Worm (Caenorhabditis elegans) whole organism, L1 larva: ENCODE results near the gene decr-1.2.

ENCODE experiments used
- C04F5.9 ChIP-seq: sonication (generic microtip); optimal IDR thresholded peaks from 2 replicates; lab custom pipeline; 2016; ENCODE audit warnings: missing genetic modification characterization, missing compliant biosample characterization
- C34B4.2 ChIP-seq: sonication (generic microtip); optimal IDR thresholded peaks from 2 replicates; lab custom pipeline; 2017; ENCODE audit warnings: mild to moderate bottlenecking, missing genetic modification characterization, missing compliant biosample characterization
- Y116A8C.19 ChIP-seq: sonication (generic microtip); optimal IDR thresholded peaks from 2 replicates; lab custom pipeline; 2016; ENCODE audit warnings: missing compliant biosample characterization, missing genetic modification characterization, borderline replicate concordance
- alr-1 ChIP-seq: fragments of 200-800 bp; sonication (Bioruptor generic); optimal IDR thresholded peaks from 2 replicates; lab custom pipeline; 2018; ENCODE audit warnings: borderline replicate concordance, mild to moderate bottlenecking, missing genetic modification characterization, missing compliant biosample characterization
- aly-2 ChIP-seq: fragments of 150-350 bp; optimal IDR thresholded peaks from 2 replicates; lab custom pipeline; 2014; ENCODE audit warnings: missing biosample characterization, missing genetic modification characterization
- blmp-1 ChIP-seq: fragments of 150-350 bp; optimal IDR thresholded peaks from 2 replicates; lab custom pipeline; 2014; ENCODE audit warnings: missing biosample characterization, missing genetic modification characterization
- ceh-63 ChIP-seq: fragments of 200-800 bp; sonication (Bioruptor generic); optimal IDR thresholded peaks from 2 replicates; lab custom pipeline; 2018; ENCODE audit warnings: mild to moderate bottlenecking, missing genetic modification characterization, missing compliant biosample characterization
- ceh-8 ChIP-seq: fragments of 200-800 bp; sonication (Bioruptor generic); optimal IDR thresholded peaks from 2 replicates; lab custom pipeline; 2018; ENCODE audit warnings: mild to moderate bottlenecking, missing genetic modification characterization, moderate library complexity, missing compliant biosample characterization
- ceh-82 ChIP-seq, 3 experiments: fragments of 150-350 bp in 1 of 3; sonication (generic microtip) in 2 of 3; optimal IDR thresholded peaks; 2 replicates each; lab custom pipeline; 2014 to 2017; ENCODE audit warnings: missing biosample characterization in 3 of 3, missing genetic modification characterization in 3 of 3
- ceh-88 ChIP-seq: fragments of 200-800 bp; sonication (Bioruptor generic); IDR thresholded peaks from 2 replicates; pipeline ENCODE4 v1.3.6; 2022; ENCODE audit warnings: missing genetic modification characterization, missing compliant biosample characterization
- ces-1 ChIP-seq: fragments of 150-350 bp; optimal IDR thresholded peaks from 2 replicates; lab custom pipeline; 2014; ENCODE audit warnings: missing biosample characterization, missing genetic modification reagents, missing genetic modification characterization
- dsc-1 ChIP-seq: sonication (generic microtip); optimal IDR thresholded peaks from 2 replicates; lab custom pipeline; 2016; ENCODE audit warnings: mild to moderate bottlenecking, missing genetic modification characterization, missing compliant biosample characterization
- efl-3 ChIP-seq: fragments of 200-800 bp; sonication (Bioruptor generic); optimal IDR thresholded peaks from 2 replicates; lab custom pipeline; 2018; ENCODE audit warnings: mild to moderate bottlenecking, missing genetic modification characterization, missing compliant biosample characterization
- egl-27 ChIP-seq, 2 experiments: fragments of 150-350 bp in 1 of 2; sonication (generic microtip); optimal IDR thresholded peaks; 3 replicates each; lab custom pipeline; 2017 to 2018; ENCODE audit warnings: missing biosample characterization in 2 of 2, missing genetic modification characterization in 2 of 2, missing genetic modification reagents in 2 of 2
- ets-5 ChIP-seq: fragments of 200-800 bp; sonication (Bioruptor generic); IDR thresholded peaks from 2 replicates; pipeline ENCODE4 v1.3.6; 2022; ENCODE audit warnings: missing genetic modification characterization, missing compliant biosample characterization
- fkh-8 ChIP-seq: sonication (generic microtip); optimal IDR thresholded peaks from 2 replicates; lab custom pipeline; 2016; ENCODE audit warnings: mild to moderate bottlenecking, missing genetic modification characterization, missing compliant biosample characterization
- fos-1 ChIP-seq: fragments of 150-350 bp; optimal IDR thresholded peaks from 2 replicates; lab custom pipeline; 2014; ENCODE audit warnings: missing biosample characterization, missing genetic modification characterization
- grh-1 ChIP-seq: fragments of 200-800 bp; sonication (Bioruptor generic); IDR thresholded peaks from 2 replicates; pipeline ENCODE4 v1.3.6; 2022; ENCODE audit warnings: missing genetic modification reagents, missing genetic modification characterization, missing compliant biosample characterization
- hpl-2 ChIP-seq: fragments of 150-350 bp; optimal IDR thresholded peaks from 2 replicates; lab custom pipeline; 2014; ENCODE audit warnings: missing biosample characterization, missing genetic modification reagents, missing genetic modification characterization
- lin-14 ChIP-seq: fragments of 200-800 bp; sonication (Bioruptor generic); optimal IDR thresholded peaks from 2 replicates; lab custom pipeline; 2018; ENCODE audit warnings: mild to moderate bottlenecking, missing genetic modification characterization, moderate library complexity, missing compliant biosample characterization
- lin-39 ChIP-seq: fragments of 150-350 bp; optimal IDR thresholded peaks from 2 replicates; lab custom pipeline; 2014; ENCODE audit warnings: missing biosample characterization, missing genetic modification reagents, missing genetic modification characterization
- lir-3 ChIP-seq: sonication (generic microtip); optimal IDR thresholded peaks from 2 replicates; lab custom pipeline; 2016; ENCODE audit warnings: mild to moderate bottlenecking, missing genetic modification characterization, moderate library complexity, missing compliant biosample characterization; ENCODE audit not compliant: poor library complexity
- mab-9 ChIP-seq: fragments of 200-800 bp; sonication (Bioruptor generic); IDR thresholded peaks from 2 replicates; pipeline ENCODE4 v1.3.6; 2022; ENCODE audit warnings: missing genetic modification reagents, missing genetic modification characterization, missing compliant biosample characterization
- mef-2 ChIP-seq: fragments of 150-350 bp; optimal IDR thresholded peaks from 2 replicates; lab custom pipeline; 2014; ENCODE audit warnings: missing biosample characterization, missing genetic modification characterization
- nhr-28 ChIP-seq: fragments of 150-350 bp; optimal IDR thresholded peaks from 2 replicates; lab custom pipeline; 2014; ENCODE audit warnings: missing biosample characterization, missing genetic modification characterization
- nhr-71 ChIP-seq: sonication (generic microtip); optimal IDR thresholded peaks from 2 replicates; lab custom pipeline; 2016; ENCODE audit warnings: mild to moderate bottlenecking, missing genetic modification characterization, moderate library complexity, missing compliant biosample characterization
- nhr-76 ChIP-seq: sonication (generic microtip); optimal IDR thresholded peaks from 2 replicates; lab custom pipeline; 2017; ENCODE audit warnings: missing biosample characterization, missing genetic modification characterization
- nhr-77 ChIP-seq: fragments of 150-350 bp; optimal IDR thresholded peaks from 2 replicates; lab custom pipeline; 2014; ENCODE audit warnings: missing biosample characterization, missing genetic modification characterization
- nhr-85 ChIP-seq: sonication (generic microtip); peaks from one replicate; lab custom pipeline; 2016; ENCODE audit warnings: missing genetic modification characterization, inconsistent platforms, missing compliant biosample characterization
- nhr-90 ChIP-seq: sonication (generic microtip); optimal IDR thresholded peaks from 2 replicates; lab custom pipeline; 2016; ENCODE audit warnings: mild to moderate bottlenecking, missing genetic modification characterization, missing compliant biosample characterization; ENCODE audit not compliant: poor library complexity
- pag-3 ChIP-seq: sonication (generic microtip); optimal IDR thresholded peaks from 2 replicates; lab custom pipeline; 2017; ENCODE audit warnings: missing genetic modification characterization, mild to moderate bottlenecking, missing compliant biosample characterization, antibody characterized with exemption, borderline replicate concordance; ENCODE audit not compliant: insufficient read depth
- pqm-1 ChIP-seq: sonication (generic microtip); optimal IDR thresholded peaks from 3 replicates; lab custom pipeline; 2017; ENCODE audit warnings: missing biosample characterization, missing genetic modification characterization
- rnt-1 ChIP-seq: sonication (generic microtip); optimal IDR thresholded peaks from 2 replicates; lab custom pipeline; 2016; ENCODE audit warnings: mild to moderate bottlenecking, missing genetic modification characterization, moderate library complexity, missing compliant biosample characterization
- snpc-4 ChIP-seq: fragments of 150-350 bp; optimal IDR thresholded peaks from 2 replicates; lab custom pipeline; 2014; ENCODE audit warnings: missing biosample characterization, missing genetic modification characterization
- snu-23 ChIP-seq: sonication (generic microtip); optimal IDR thresholded peaks from 2 replicates; lab custom pipeline; 2016; ENCODE audit warnings: missing genetic modification characterization, missing compliant biosample characterization
- sox-4 ChIP-seq: sonication (generic microtip); optimal IDR thresholded peaks from 2 replicates; lab custom pipeline; 2016; ENCODE audit warnings: missing genetic modification characterization, missing compliant biosample characterization
- tbx-2 ChIP-seq: sonication (generic microtip); optimal IDR thresholded peaks from 2 replicates; lab custom pipeline; 2016; ENCODE audit warnings: missing genetic modification characterization, missing compliant biosample characterization
- tlp-1 ChIP-seq: fragments of 150-350 bp; optimal IDR thresholded peaks from 2 replicates; lab custom pipeline; 2014; ENCODE audit warnings: missing biosample characterization, missing genetic modification characterization
- unc-30 ChIP-seq: sonication (generic microtip); optimal IDR thresholded peaks from 2 replicates; lab custom pipeline; 2017; ENCODE audit warnings: missing biosample characterization, missing genetic modification characterization
- unc-62 ChIP-seq: fragments of 150-350 bp; optimal IDR thresholded peaks from 2 replicates; lab custom pipeline; 2014; ENCODE audit warnings: missing biosample characterization, missing genetic modification reagents, missing genetic modification characterization
- unc-86 ChIP-seq: sonication (generic microtip); optimal IDR thresholded peaks from 2 replicates; lab custom pipeline; 2016; ENCODE audit warnings: missing genetic modification characterization, missing compliant biosample characterization
- unc-98 ChIP-seq: fragments of 200-800 bp; sonication (Bioruptor generic); IDR thresholded peaks from 2 replicates; pipeline ENCODE4 v1.3.6; 2022; ENCODE audit warnings: missing genetic modification characterization, missing compliant biosample characterization
- xbp-1 ChIP-seq: sonication (generic microtip); optimal IDR thresholded peaks from 2 replicates; lab custom pipeline; 2016; ENCODE audit warnings: missing genetic modification characterization, missing compliant biosample characterization
- zag-1 ChIP-seq: fragments of 150-350 bp; optimal IDR thresholded peaks from 2 replicates; lab custom pipeline; 2014; ENCODE audit warnings: missing biosample characterization, missing genetic modification characterization
- zip-4 ChIP-seq: fragments of 200-800 bp; sonication (Bioruptor generic); optimal IDR thresholded peaks from 2 replicates; lab custom pipeline; 2018; ENCODE audit warnings: mild to moderate bottlenecking, missing genetic modification characterization, moderate library complexity, missing compliant biosample characterization
- ztf-11 ChIP-seq, 2 experiments: sonication (generic microtip); optimal IDR thresholded peaks; 2 replicates each; lab custom pipeline; 2016 to 2017; ENCODE audit warnings: missing genetic modification characterization in 2 of 2, missing biosample characterization in 1 of 2, missing compliant biosample characterization in 1 of 2

decr-1.2 gene

DNA sequence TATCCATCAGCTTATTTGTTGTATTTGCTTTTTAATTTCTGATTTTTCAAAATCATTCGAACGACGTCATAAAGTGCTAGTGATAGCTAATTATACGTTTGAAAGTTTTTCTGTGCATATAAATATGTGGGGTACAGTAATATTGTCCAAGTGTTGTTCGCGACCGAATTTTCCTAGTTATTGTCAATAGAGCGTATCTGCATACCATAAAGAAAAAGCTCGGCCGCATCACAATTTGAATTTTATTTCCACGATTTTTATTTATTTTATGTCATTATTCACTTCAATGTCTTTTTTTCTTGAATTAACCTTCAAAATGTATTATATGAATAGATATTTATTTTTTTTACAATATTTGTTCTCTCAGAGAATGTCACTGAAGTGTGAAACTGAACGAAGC lies 28.6 kb upstream of the decr-1.2 start, which contains the start of gene rnh-2 (continued):
- TF ChIP-seq xbp-1 (tag; lab: Kevin White, UChicago): peak; percentile 61
- TF ChIP-seq nhr-85 (tag; lab: Kevin White, UChicago): peak; percentile 78
- TF ChIP-seq pag-3 (tag; lab: Kevin White, UChicago): no peak
- TF ChIP-seq ces-1 (GFP tag; lab: Kevin White, UChicago): no peak
- TF ChIP-seq lir-3 (tag; lab: Kevin White, UChicago): peak; percentile 85
- TF ChIP-seq tbx-2 (tag; lab: Kevin White, UChicago): peak; percentile 61
- no peak for TF ChIP-seq nhr-28 (tag; lab: Kevin White, UChicago)
- TF ChIP-seq nhr-76 (tag; lab: Kevin White, UChicago): no peak
- TF ChIP-seq mef-2 (tag; lab: Kevin White, UChicago): no peak
- no peak for TF ChIP-seq ceh-8
- peak; percentile 55 for TF ChIP-seq nhr-90
- no peak for TF ChIP-seq ceh-63 (GFP tag; lab: Kevin White, UChicago)
- peak; percentile 42 for TF ChIP-seq nhr-77 (tag; lab: Kevin White, UChicago)
- peak; percentile 75 for TF ChIP-seq nhr-71 (tag; lab: Kevin White, UChicago)
- TF ChIP-seq pqm-1 (tag; lab: Kevin White, UChicago): no peak
- TF ChIP-seq unc-98: no peak
- TF ChIP-seq C04F5.9: peak; percentile 48
- TF ChIP-seq zip-4 (GFP tag; lab: Kevin White, UChicago): no peak
- TF ChIP-seq mab-9 (GFP tag; lab: Robert Waterston, UW): no peak
- TF ChIP-seq hpl-2: no peak
- no peak for TF ChIP-seq ets-5 (GFP tag; lab: Robert Waterston, UW)
- TF ChIP-seq unc-62 (GFP tag; lab: Kevin White, UChicago): no peak
- TF ChIP-seq dsc-1 (tag; lab: Kevin White, UChicago): no peak
- no peak for TF ChIP-seq aly-2 (tag; lab: Kevin White, UChicago)
- TF ChIP-seq efl-3 (GFP tag; lab: Kevin White, UChicago): no peak
- TF ChIP-seq lin-39 (tag; lab: Kevin White, UChicago): no peak
- peak; percentile 52 for TF ChIP-seq snpc-4 (tag; lab: Kevin White, UChicago)
- TF ChIP-seq unc-86 (tag; lab: Kevin White, UChicago): no peak
- peak; percentile 77 for TF ChIP-seq lin-14 (GFP tag; lab: Kevin White, UChicago)
- TF ChIP-seq C34B4.2: no peak
- TF ChIP-seq rnt-1: peak; percentile 90
- TF ChIP-seq snu-23 (GFP tag; lab: Kevin White, UChicago): peak; percentile 70
- TF ChIP-seq blmp-1 (tag; lab: Kevin White, UChicago): peak; percentile 53
- TF ChIP-seq, all 84 proteins: peak for 40

DNA sequence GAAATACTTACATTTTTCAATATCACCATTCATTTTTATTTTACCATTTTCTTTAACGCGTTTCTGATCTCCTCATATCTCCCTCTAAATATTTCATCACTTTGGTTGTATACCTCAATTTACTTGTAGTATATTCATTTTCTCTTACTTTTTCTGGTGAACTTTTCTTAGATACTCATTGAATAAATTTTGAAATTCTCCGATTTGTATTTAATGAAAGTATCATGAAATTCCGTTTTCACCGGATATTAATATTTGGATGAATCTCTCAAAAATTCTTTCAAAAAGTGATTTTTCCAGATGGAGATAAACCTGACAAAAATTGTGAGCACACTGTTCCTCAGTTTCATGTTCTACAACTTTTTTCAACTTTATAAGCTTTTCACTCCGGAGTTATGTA lies 27.2 kb upstream of the decr-1.2 start, which contains the start of gene T13H5.8:
T13H5.8 (plus strand) TSS at position 301 of the 400 bp plus-strand sequence.
- TF ChIP-seq ceh-88 (GFP tag; lab: Robert Waterston, UW) (no peak), sox-4 (tag; lab: Kevin White, UChicago) (no peak), Y116A8C.19 (tag; lab: Kevin White, UChicago) (no peak), egl-27 (tag; optimal IDR thresholded peaks at IDR 0.05; lab: Kevin White, UChicago) (no peak), grh-1 (GFP tag; lab: Robert Waterston, UW) (no peak), nhr-85 (tag; lab: Kevin White, UChicago) (no peak), tbx-2 (tag; lab: Kevin White, UChicago) (no peak), xbp-1 (tag; lab: Kevin White, UChicago) (no peak), pag-3 (tag; lab: Kevin White, UChicago) (no peak), unc-30 (no peak), zag-1 (tag; lab: Kevin White, UChicago) (no peak), efl-3 (GFP tag; lab: Kevin White, UChicago) (no peak), snu-23 (GFP tag; lab: Kevin White, UChicago) (no peak), fos-1 (no peak), tlp-1 (tag; lab: Kevin White, UChicago) (no peak), ceh-63 (GFP tag; lab: Kevin White, UChicago) (no peak), fkh-8 (no peak), alr-1 (tag; lab: Kevin White, UChicago) (no peak), ztf-11 (tag; optimal IDR thresholded peaks at IDR 0.05; lab: Kevin White, UChicago) (no peak), ceh-82 (tag; optimal IDR thresholded peaks at IDR 0.05; lab: Kevin White, UChicago) (no peak)
